Worm (Caenorhabditis elegans) whole organism, young adult: ENCODE results near the gene srw-117.

Experiments
- B0019.2 ChIP-seq: fragments of 200-800 bp; sonication (Bioruptor generic); conservative IDR thresholded peaks from 2 replicates; pipeline ENCODE4 v1.3.6; 2022; ENCODE audit warnings: missing genetic modification reagents, missing genetic modification characterization, missing compliant biosample characterization
- C17E4.6 ChIP-seq: fragments of 200-800 bp; sonication (Bioruptor generic); IDR thresholded peaks from 2 replicates; pipeline ENCODE4 v1.3.6; 2022; ENCODE audit warnings: missing genetic modification reagents, missing genetic modification characterization, missing compliant biosample characterization
- F37B4.10 ChIP-seq: fragments of 200-800 bp; sonication (Bioruptor generic); IDR thresholded peaks from 2 replicates; pipeline ENCODE4 v1.3.6; 2022; ENCODE audit warnings: missing genetic modification characterization, missing compliant biosample characterization
- F39B2.1 ChIP-seq: fragments of 200-800 bp; sonication (Bioruptor generic); IDR thresholded peaks from 2 replicates; pipeline ENCODE4 v1.3.6; 2022; ENCODE audit warnings: missing genetic modification reagents, missing genetic modification characterization, missing compliant biosample characterization
- F55B11.4 ChIP-seq: sonication (generic microtip); optimal IDR thresholded peaks from 2 replicates; lab custom pipeline; 2016; ENCODE audit warnings: missing compliant biosample characterization, missing genetic modification characterization, borderline replicate concordance; ENCODE audit not compliant: insufficient read depth
- F57A8.1 ChIP-seq: fragments of 200-800 bp; sonication (Bioruptor generic); optimal IDR thresholded peaks from 2 replicates; lab custom pipeline; 2018; ENCODE audit warnings: mild to moderate bottlenecking, missing genetic modification characterization, moderate library complexity, missing compliant biosample characterization
- K12H6.12 ChIP-seq: fragments of 200-800 bp; sonication (Bioruptor generic); optimal IDR thresholded peaks from 2 replicates; lab custom pipeline; 2018; ENCODE audit warnings: mild to moderate bottlenecking, missing genetic modification characterization, missing compliant biosample characterization
- T26A5.8 ChIP-seq: sonication (generic microtip); optimal IDR thresholded peaks from 2 replicates; lab custom pipeline; 2016; ENCODE audit warnings: missing genetic modification characterization, missing compliant biosample characterization
- Y56A3A.18 ChIP-seq: fragments of 200-800 bp; sonication (Bioruptor generic); IDR thresholded peaks from 2 replicates; pipeline ENCODE4 v1.3.6; 2022; ENCODE audit warnings: missing genetic modification reagents, missing genetic modification characterization, missing compliant biosample characterization
- Y95B8A.8 ChIP-seq: fragments of 200-800 bp; sonication (Bioruptor generic); IDR thresholded peaks from 2 replicates; pipeline ENCODE4 v1.3.6; 2022; ENCODE audit warnings: missing genetic modification reagents, missing genetic modification characterization, missing compliant biosample characterization
- ZK185.1 ChIP-seq: sonication (generic microtip); optimal IDR thresholded peaks from 2 replicates; lab custom pipeline; 2016; ENCODE audit warnings: mild to moderate bottlenecking, missing genetic modification characterization, missing compliant biosample characterization; ENCODE audit not compliant: poor library complexity, severe bottlenecking
- atf-7 ChIP-seq: sonication (generic microtip); optimal IDR thresholded peaks from 2 replicates; lab custom pipeline; 2017; ENCODE audit warnings: mild to moderate bottlenecking, missing genetic modification characterization, missing compliant biosample characterization
- athp-1 ChIP-seq: sonication (generic microtip); optimal IDR thresholded peaks from 2 replicates; lab custom pipeline; 2017; ENCODE audit warnings: mild to moderate bottlenecking, missing genetic modification characterization, missing compliant biosample characterization
- ccch-3 ChIP-seq: fragments of 200-800 bp; sonication (Bioruptor generic); optimal IDR thresholded peaks from 2 replicates; lab custom pipeline; 2018; ENCODE audit warnings: mild to moderate bottlenecking, missing genetic modification characterization, missing compliant biosample characterization
- cebp-1 ChIP-seq, 2 experiments: fragments of 200-800 bp in 1 of 2; sonication (Bioruptor generic) in 1 of 2; sonication (generic microtip) in 1 of 2; IDR thresholded peaks in 1 of 2; optimal IDR thresholded peaks in 1 of 2; 2 replicates each; pipeline versions ENCODE4 v1.3.6 to Lab custom; 2017 to 2022; ENCODE audit warnings: missing compliant biosample characterization in 2 of 2, missing genetic modification characterization in 2 of 2, mild to moderate bottlenecking in 1 of 2, missing genetic modification reagents in 1 of 2, moderate library complexity in 1 of 2
- cebp-2 ChIP-seq: fragments of 200-800 bp; sonication (Bioruptor generic); IDR thresholded peaks from 2 replicates; pipeline ENCODE4 v1.3.6; 2022; ENCODE audit warnings: missing genetic modification characterization, missing compliant biosample characterization
- ceh-27 ChIP-seq: fragments of 200-800 bp; sonication (Bioruptor generic); optimal IDR thresholded peaks from 2 replicates; lab custom pipeline; 2018; ENCODE audit warnings: mild to moderate bottlenecking, missing genetic modification characterization, moderate library complexity, missing compliant biosample characterization
- ceh-40 ChIP-seq: fragments of 200-800 bp; sonication (Bioruptor generic); IDR thresholded peaks from 2 replicates; pipeline ENCODE4 v1.3.6; 2022; ENCODE audit warnings: missing genetic modification characterization, missing compliant biosample characterization
- ceh-79 ChIP-seq: sonication (generic microtip); optimal IDR thresholded peaks from 2 replicates; lab custom pipeline; 2017; ENCODE audit warnings: mild to moderate bottlenecking, missing genetic modification characterization, missing compliant biosample characterization
- ceh-91 ChIP-seq: fragments of 200-800 bp; sonication (Bioruptor generic); IDR thresholded peaks from 2 replicates; pipeline ENCODE4 v1.3.6; 2022; ENCODE audit warnings: missing genetic modification reagents, missing genetic modification characterization, missing compliant biosample characterization
- dpff-1 ChIP-seq: sonication (generic microtip); optimal IDR thresholded peaks from 2 replicates; lab custom pipeline; 2017; ENCODE audit warnings: mild to moderate bottlenecking, missing genetic modification characterization, missing compliant biosample characterization
- efl-1 ChIP-seq: fragments of 150-350 bp; optimal IDR thresholded peaks from 2 replicates; lab custom pipeline; 2014; ENCODE audit warnings: missing biosample characterization, missing genetic modification reagents, missing genetic modification characterization
- egl-44 ChIP-seq: fragments of 200-800 bp; sonication (Bioruptor generic); IDR thresholded peaks from 2 replicates; pipeline ENCODE4 v1.3.6; 2022; ENCODE audit warnings: missing genetic modification reagents, missing genetic modification characterization, missing compliant biosample characterization
- ekl-4 ChIP-seq: fragments of 200-800 bp; sonication (Bioruptor generic); IDR thresholded peaks from 2 replicates; pipeline ENCODE4 v1.3.6; 2022; ENCODE audit warnings: missing genetic modification reagents, missing genetic modification characterization, missing compliant biosample characterization
- gei-17 ChIP-seq: fragments of 200-800 bp; sonication (Bioruptor generic); optimal IDR thresholded peaks from 2 replicates; lab custom pipeline; 2018; ENCODE audit warnings: mild to moderate bottlenecking, missing genetic modification characterization, missing compliant biosample characterization
- hsf-1 ChIP-seq: fragments of 200-800 bp; sonication (Bioruptor generic); IDR thresholded peaks from 2 replicates; pipeline ENCODE4 v1.3.6; 2022; ENCODE audit warnings: missing genetic modification reagents, missing genetic modification characterization, missing compliant biosample characterization
- lin-26 ChIP-seq: fragments of 200-800 bp; sonication (Bioruptor generic); IDR thresholded peaks from 2 replicates; pipeline ENCODE4 v1.3.6; 2022; ENCODE audit warnings: missing genetic modification reagents, missing genetic modification characterization, missing compliant biosample characterization
- lir-1 ChIP-seq: fragments of 200-800 bp; sonication (Bioruptor generic); conservative IDR thresholded peaks from 2 replicates; pipeline ENCODE4 v1.3.6; 2022; ENCODE audit warnings: missing genetic modification reagents, missing genetic modification characterization, missing compliant biosample characterization
- lsl-1 ChIP-seq: fragments of 200-800 bp; sonication (Bioruptor generic); optimal IDR thresholded peaks from 2 replicates; lab custom pipeline; 2018; ENCODE audit warnings: mild to moderate bottlenecking, missing genetic modification characterization, moderate library complexity, missing compliant biosample characterization
- mxl-1 ChIP-seq: sonication (generic microtip); optimal IDR thresholded peaks from 2 replicates; lab custom pipeline; 2016; ENCODE audit warnings: missing genetic modification characterization, missing compliant biosample characterization
- nfya-2 ChIP-seq: fragments of 200-800 bp; sonication (Bioruptor generic); IDR thresholded peaks from 2 replicates; pipeline ENCODE4 v1.3.6; 2022; ENCODE audit warnings: missing genetic modification reagents, missing genetic modification characterization, missing compliant biosample characterization
- nhr-90 ChIP-seq: sonication (generic microtip); optimal IDR thresholded peaks from 2 replicates; lab custom pipeline; 2016; ENCODE audit warnings: missing genotype, mild to moderate bottlenecking, missing genetic modification characterization, missing compliant biosample characterization
- pha-4 ChIP-seq: fragments of 150-350 bp; sonication (generic microtip); optimal IDR thresholded peaks from 2 replicates; lab custom pipeline; 2014; ENCODE audit warnings: missing biosample characterization, missing genetic modification reagents, missing genetic modification characterization
- rcor-1 ChIP-seq: fragments of 200-800 bp; sonication (Bioruptor generic); IDR thresholded peaks from 2 replicates; pipeline ENCODE4 v1.3.6; 2022; ENCODE audit warnings: missing genetic modification reagents, missing genetic modification characterization, missing compliant biosample characterization
- rpc-1 ChIP-seq, 2 experiments: fragments of 150-350 bp in 1 of 2; sonication (generic microtip) in 1 of 2; optimal IDR thresholded peaks; 2 replicates each; lab custom pipeline; 2014 to 2018; ENCODE audit warnings: missing biosample characterization in 1 of 2, missing genetic modification characterization in 1 of 2, missing genetic modification reagents in 1 of 2, missing genotype in 1 of 2
- snpc-1.3 ChIP-seq: sonication (generic microtip); optimal IDR thresholded peaks from 2 replicates; lab custom pipeline; 2017; ENCODE audit warnings: missing genetic modification characterization, mild to moderate bottlenecking, missing compliant biosample characterization, antibody characterized with exemption, moderate library complexity, missing genotype, missing genetic modification reagents; ENCODE audit not compliant: insufficient read depth
- ztf-28 ChIP-seq: fragments of 200-800 bp; sonication (Bioruptor generic); IDR thresholded peaks from 2 replicates; pipeline ENCODE4 v1.3.6; 2022; ENCODE audit warnings: missing genetic modification reagents, missing genetic modification characterization, missing compliant biosample characterization
- ztf-3 ChIP-seq: fragments of 200-800 bp; sonication (Bioruptor generic); optimal IDR thresholded peaks from 2 replicates; lab custom pipeline; 2018; ENCODE audit warnings: mild to moderate bottlenecking, missing genetic modification characterization, missing compliant biosample characterization

The srw-117 gene

ce11 chrV:2991485-2991884 lies 8.2 kb upstream of the srw-117 start, which contains the start of gene srw-121 (continued):
- TF ChIP-seq F37B4.10 (GFP tag; lab: Robert Waterston, UW), result no peak

- TF ChIP-seq ceh-27 (GFP tag; lab: Kevin White, UChicago) (no peak), egl-44 (GFP tag; lab: Robert Waterston, UW) (no peak), ccch-3 (GFP tag; lab: Kevin White, UChicago) (no peak), Y95B8A.8 (GFP tag; lab: Robert Waterston, UW) (no peak), gei-17 (GFP tag; lab: Kevin White, UChicago) (no peak), mxl-1 (tag; lab: Kevin White, UChicago) (no peak), hsf-1 (GFP tag; lab: Robert Waterston, UW) (no peak), ekl-4 (no peak), nfya-2 (GFP tag; lab: Robert Waterston, UW) (no peak), B0019.2 (GFP tag; lab: Robert Waterston, UW) (no peak), ceh-40 (GFP tag; lab: Robert Waterston, UW) (no peak), lin-26 (no peak), C17E4.6 (GFP tag; lab: Robert Waterston, UW) (no peak)
Observed at ce11 chrV:2987407-2987806, 4.2 kb upstream of the srw-117 start, which contains the start of gene srh-85. Gene srh-85 (minus strand): TSS chrV:2987507.

- TF ChIP-seq ZK185.1 (tag; lab: Kevin White, UChicago) (no peak), dpff-1 (tag; lab: Kevin White, UChicago) (no peak), F39B2.1 (no peak), ztf-28 (GFP tag; lab: Robert Waterston, UW) (no peak), F55B11.4 (tag; lab: Kevin White, UChicago) (no peak), T26A5.8 (tag; lab: Kevin White, UChicago) (no peak), snpc-1.3 (tag; lab: Kevin White, UChicago) (no peak), atf-7 (tag; lab: Kevin White, UChicago) (no peak)
Observed at ce11 chrV:2985309-2985708, 2.1 kb upstream of the srw-117 start, which contains the start of gene srw-139. Gene srw-139 (minus strand): TSS chrV:2985409.

ce11 chrV:2979978-2980377 lies 3.3 kb downstream of the srw-117 start, which contains the start of gene srw-118:
Gene srw-118 (minus strand): TSS chrV:2980078.
- TF ChIP-seq ceh-91 (no peak), ceh-79 (no peak), cebp-1 (GFP tag; IDR thresholded peaks at IDR 0.05; lab: Robert Waterston, UW) (no peak), cebp-1 (tag; optimal IDR thresholded peaks at IDR 0.05; lab: Kevin White, UChicago) (no peak), ceh-40 (GFP tag; lab: Robert Waterston, UW) (no peak), K12H6.12 (tag; lab: Kevin White, UChicago) (no peak), Y56A3A.18 (GFP tag; lab: Robert Waterston, UW) (no peak), ztf-3 (GFP tag; lab: Kevin White, UChicago) (no peak), nhr-90 (tag; lab: Kevin White, UChicago) (no peak), athp-1 (tag; lab: Kevin White, UChicago) (no peak), pha-4 (no peak), rcor-1 (GFP tag; lab: Robert Waterston, UW) (no peak), lir-1 (GFP tag; lab: Robert Waterston, UW) (no peak), efl-1 (no peak), F57A8.1 (no peak), lsl-1 (GFP tag; lab: Kevin White, UChicago) (no peak), rpc-1 (optimal IDR thresholded peaks at IDR 0.05; lab: Kevin White, UChicago) (no peak), rpc-1 (tag; optimal IDR thresholded peaks at IDR 0.05; lab: Kevin White, UChicago) (no peak), cebp-2 (GFP tag; lab: Robert Waterston, UW) (no peak)
